Worm (Caenorhabditis elegans) whole organism, L1 larva: ENCODE measurements around the gene dlhd-1.

Source experiments
- C16A3.4 ChIP-seq: fragments of 150-350 bp; optimal IDR thresholded peaks from 2 replicates; lab custom pipeline; 2014; ENCODE audit warnings: missing biosample characterization, missing genetic modification characterization
- F16B12.6 ChIP-seq: fragments of 150-350 bp; optimal IDR thresholded peaks from 2 replicates; lab custom pipeline; 2014; ENCODE audit warnings: missing biosample characterization, missing genetic modification characterization
- Y116A8C.19 ChIP-seq: sonication (generic microtip); optimal IDR thresholded peaks from 2 replicates; lab custom pipeline; 2016; ENCODE audit warnings: missing compliant biosample characterization, missing genetic modification characterization, borderline replicate concordance
- aha-1 ChIP-seq: fragments of 150-350 bp; optimal IDR thresholded peaks from 2 replicates; lab custom pipeline; 2014; ENCODE audit warnings: missing biosample characterization, missing genetic modification characterization
- blmp-1 ChIP-seq: fragments of 150-350 bp; optimal IDR thresholded peaks from 2 replicates; lab custom pipeline; 2014; ENCODE audit warnings: missing biosample characterization, missing genetic modification characterization
- ceh-8 ChIP-seq: fragments of 200-800 bp; sonication (Bioruptor generic); optimal IDR thresholded peaks from 2 replicates; lab custom pipeline; 2018; ENCODE audit warnings: mild to moderate bottlenecking, missing genetic modification characterization, moderate library complexity, missing compliant biosample characterization
- efl-1 ChIP-seq, 4 experiments: fragments of 150-350 bp; optimal IDR thresholded peaks in 3 of 4; peaks in 1 of 4; 1 replicate in 1 of 4; 2 replicates in 3 of 4; lab custom pipeline; 2014; ENCODE audit warnings: missing biosample characterization in 2 of 4, missing genetic modification characterization in 2 of 4, missing genetic modification reagents in 2 of 4
- efl-3 ChIP-seq: fragments of 200-800 bp; sonication (Bioruptor generic); optimal IDR thresholded peaks from 2 replicates; lab custom pipeline; 2018; ENCODE audit warnings: mild to moderate bottlenecking, missing genetic modification characterization, missing compliant biosample characterization
- elt-2 ChIP-seq: sonication (generic microtip); optimal IDR thresholded peaks from 2 replicates; lab custom pipeline; 2016; ENCODE audit warnings: missing genetic modification characterization, mild to moderate bottlenecking, inconsistent platforms, missing compliant biosample characterization, missing genetic modification reagents
- elt-3 ChIP-seq, 6 experiments: fragments of 150-350 bp in 1 of 6; sonication (generic microtip); optimal IDR thresholded peaks; 2 replicates each; lab custom pipeline; 2017 to 2018; ENCODE audit warnings: missing biosample characterization in 6 of 6, missing genetic modification characterization in 6 of 6, inconsistent platforms in 1 of 6
- fkh-10 ChIP-seq: sonication (generic microtip); optimal IDR thresholded peaks from 2 replicates; lab custom pipeline; 2017; ENCODE audit warnings: missing biosample characterization, missing genetic modification reagents, missing genetic modification characterization
- hlh-17 ChIP-seq: fragments of 200-800 bp; sonication (Bioruptor generic); optimal IDR thresholded peaks from 2 replicates; lab custom pipeline; 2018; ENCODE audit warnings: missing genetic modification characterization, mild to moderate bottlenecking, missing compliant biosample characterization, moderate library complexity, borderline replicate concordance
- lin-14 ChIP-seq: fragments of 200-800 bp; sonication (Bioruptor generic); optimal IDR thresholded peaks from 2 replicates; lab custom pipeline; 2018; ENCODE audit warnings: mild to moderate bottlenecking, missing genetic modification characterization, moderate library complexity, missing compliant biosample characterization
- lin-15B ChIP-seq: fragments of 150-350 bp; sonication (generic microtip); optimal IDR thresholded peaks from 3 replicates; lab custom pipeline; 2014; ENCODE audit warnings: missing biosample characterization, missing genetic modification characterization
- lin-35 ChIP-seq, 2 experiments: fragments of 150-350 bp; optimal IDR thresholded peaks; 2 replicates each; lab custom pipeline; 2014; ENCODE audit warnings: missing biosample characterization in 2 of 2, missing genetic modification characterization in 2 of 2, missing genetic modification reagents in 2 of 2
- lin-39 ChIP-seq: fragments of 150-350 bp; optimal IDR thresholded peaks from 2 replicates; lab custom pipeline; 2014; ENCODE audit warnings: missing biosample characterization, missing genetic modification reagents, missing genetic modification characterization
- lir-3 ChIP-seq: sonication (generic microtip); optimal IDR thresholded peaks from 2 replicates; lab custom pipeline; 2016; ENCODE audit warnings: mild to moderate bottlenecking, missing genetic modification characterization, moderate library complexity, missing compliant biosample characterization; ENCODE audit not compliant: poor library complexity
- lsy-2 ChIP-seq, 2 experiments: fragments of 150-350 bp; optimal IDR thresholded peaks; 2 replicates each; lab custom pipeline; 2014; ENCODE audit warnings: missing biosample characterization in 2 of 2, missing genetic modification characterization in 2 of 2
- mab-9 ChIP-seq: fragments of 200-800 bp; sonication (Bioruptor generic); IDR thresholded peaks from 2 replicates; pipeline ENCODE4 v1.3.6; 2022; ENCODE audit warnings: missing genetic modification reagents, missing genetic modification characterization, missing compliant biosample characterization
- mep-1 ChIP-seq: fragments of 150-350 bp; optimal IDR thresholded peaks from 2 replicates; lab custom pipeline; 2014; ENCODE audit warnings: missing biosample characterization, missing genetic modification characterization
- nhr-11 ChIP-seq: fragments of 150-350 bp; optimal IDR thresholded peaks from 2 replicates; lab custom pipeline; 2014; ENCODE audit warnings: missing biosample characterization, missing genetic modification characterization
- nhr-12 ChIP-seq: sonication (generic microtip); optimal IDR thresholded peaks from 2 replicates; lab custom pipeline; 2017; ENCODE audit warnings: missing biosample characterization, missing genetic modification characterization
- nhr-20 ChIP-seq: sonication (generic microtip); optimal IDR thresholded peaks from 2 replicates; lab custom pipeline; 2016; ENCODE audit warnings: mild to moderate bottlenecking, missing genetic modification characterization, missing compliant biosample characterization
- nhr-28 ChIP-seq: fragments of 150-350 bp; optimal IDR thresholded peaks from 2 replicates; lab custom pipeline; 2014; ENCODE audit warnings: missing biosample characterization, missing genetic modification characterization
- nhr-71 ChIP-seq: sonication (generic microtip); optimal IDR thresholded peaks from 2 replicates; lab custom pipeline; 2016; ENCODE audit warnings: mild to moderate bottlenecking, missing genetic modification characterization, moderate library complexity, missing compliant biosample characterization
- nhr-85 ChIP-seq: sonication (generic microtip); peaks from one replicate; lab custom pipeline; 2016; ENCODE audit warnings: missing genetic modification characterization, inconsistent platforms, missing compliant biosample characterization
- nhr-90 ChIP-seq: sonication (generic microtip); optimal IDR thresholded peaks from 2 replicates; lab custom pipeline; 2016; ENCODE audit warnings: mild to moderate bottlenecking, missing genetic modification characterization, missing compliant biosample characterization; ENCODE audit not compliant: poor library complexity
- pqm-1 ChIP-seq: sonication (generic microtip); optimal IDR thresholded peaks from 3 replicates; lab custom pipeline; 2017; ENCODE audit warnings: missing biosample characterization, missing genetic modification characterization
- skn-1 ChIP-seq: fragments of 150-350 bp; optimal IDR thresholded peaks from 2 replicates; lab custom pipeline; 2014; ENCODE audit warnings: missing biosample characterization, missing genetic modification characterization
- snpc-4 ChIP-seq: fragments of 150-350 bp; optimal IDR thresholded peaks from 2 replicates; lab custom pipeline; 2014; ENCODE audit warnings: missing biosample characterization, missing genetic modification characterization
- snu-23 ChIP-seq: sonication (generic microtip); optimal IDR thresholded peaks from 2 replicates; lab custom pipeline; 2016; ENCODE audit warnings: missing genetic modification characterization, missing compliant biosample characterization
- unc-98 ChIP-seq: fragments of 200-800 bp; sonication (Bioruptor generic); IDR thresholded peaks from 2 replicates; pipeline ENCODE4 v1.3.6; 2022; ENCODE audit warnings: missing genetic modification characterization, missing compliant biosample characterization
- zip-4 ChIP-seq: fragments of 200-800 bp; sonication (Bioruptor generic); optimal IDR thresholded peaks from 2 replicates; lab custom pipeline; 2018; ENCODE audit warnings: mild to moderate bottlenecking, missing genetic modification characterization, moderate library complexity, missing compliant biosample characterization
- ztf-11 ChIP-seq, 2 experiments: sonication (generic microtip); optimal IDR thresholded peaks; 2 replicates each; lab custom pipeline; 2016 to 2017; ENCODE audit warnings: missing genetic modification characterization in 2 of 2, missing biosample characterization in 1 of 2, missing compliant biosample characterization in 1 of 2

Gene dlhd-1

DNA sequence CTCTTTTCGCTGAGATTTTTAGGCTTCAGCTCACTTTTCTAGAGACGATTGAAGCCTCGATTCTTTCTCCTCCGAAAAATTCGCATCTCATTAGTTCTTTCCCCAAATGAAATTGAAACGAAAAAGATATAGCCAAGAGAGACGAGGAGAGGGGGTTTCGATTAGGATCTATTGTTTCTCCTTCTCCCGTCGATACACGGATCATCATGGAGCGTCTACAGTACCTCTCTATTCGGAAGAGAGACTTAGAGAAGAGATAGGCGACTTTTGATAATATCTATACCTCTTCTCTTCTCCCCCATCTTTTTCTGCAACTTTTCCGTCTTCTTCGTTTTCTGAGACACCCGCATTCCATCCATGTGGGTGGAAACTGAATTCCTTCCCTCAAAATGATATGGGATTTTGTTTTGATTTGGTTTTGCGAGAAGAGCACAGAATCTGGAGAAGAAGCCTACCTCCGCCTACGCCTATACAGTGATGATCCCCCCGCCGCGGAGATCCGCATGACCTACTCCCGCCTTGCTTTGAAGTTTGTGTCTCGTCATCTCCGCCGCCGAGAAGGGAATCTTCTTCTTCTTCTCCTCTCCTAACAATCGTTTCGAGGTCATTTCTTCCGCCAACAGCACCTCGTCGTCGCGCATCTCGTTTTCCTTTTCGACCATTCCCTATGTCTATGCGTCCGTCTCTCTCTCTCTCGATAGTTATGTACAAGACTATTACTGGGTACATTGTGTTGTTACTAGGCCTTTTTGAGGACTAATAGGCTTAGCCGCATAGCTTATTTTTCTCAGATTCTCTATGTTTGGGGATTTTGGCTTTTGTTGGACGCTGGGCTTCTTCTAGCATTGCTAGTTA lies 30.0 kb downstream of the dlhd-1 start:
- no peak for TF ChIP-seq mab-9
- peak; percentile 46 for TF ChIP-seq mep-1 (tag; lab: Kevin White, UChicago)
- no peak for TF ChIP-seq F16B12.6 (tag; lab: Kevin White, UChicago)
- no peak for TF ChIP-seq lin-39 (tag; lab: Kevin White, UChicago)
- no peak for TF ChIP-seq fkh-10 (GFP tag; lab: Kevin White, UChicago)
- TF ChIP-seq Y116A8C.19: no peak
- no peak for TF ChIP-seq nhr-11 (tag; lab: Kevin White, UChicago)
- TF ChIP-seq snu-23 (GFP tag; lab: Kevin White, UChicago): peak; percentile 2
- TF ChIP-seq ceh-8 (GFP tag; lab: Kevin White, UChicago): no peak
- no peak for TF ChIP-seq skn-1
- TF ChIP-seq nhr-20 (tag; lab: Kevin White, UChicago): peak; percentile 39
- TF ChIP-seq blmp-1 (tag; lab: Kevin White, UChicago): peak; percentile 92
- TF ChIP-seq unc-98 (GFP tag; lab: Robert Waterston, UW): no peak
- TF ChIP-seq nhr-71 (tag; lab: Kevin White, UChicago): peak; percentile 14
- TF ChIP-seq zip-4: no peak
- TF ChIP-seq efl-1 (optimal IDR thresholded peaks at IDR 0.05; lab: Kevin White, UChicago): no peak
- TF ChIP-seq efl-1 (GFP tag; optimal IDR thresholded peaks at IDR 0.05 in 1 of 2; lab: Kevin White, UChicago): peak in 1 of 2 experiments; percentile 56
- TF ChIP-seq lin-35 (GFP tag; optimal IDR thresholded peaks at IDR 0.05; lab: Kevin White, UChicago): peak in 1 of 2 experiments; percentile 14
- TF ChIP-seq ztf-11 (tag; optimal IDR thresholded peaks at IDR 0.05; lab: Kevin White, UChicago): no peak
- TF ChIP-seq lir-3 (tag; lab: Kevin White, UChicago): no peak
- TF ChIP-seq lsy-2 (tag; optimal IDR thresholded peaks at IDR 0.05; lab: Kevin White, UChicago): peak in 1 of 2 experiments; percentile 51
- TF ChIP-seq nhr-12 (tag; lab: Kevin White, UChicago): no peak
- peak; percentile 67 for TF ChIP-seq nhr-85 (tag; lab: Kevin White, UChicago)
- peak; percentile 10 for TF ChIP-seq lin-14 (GFP tag; lab: Kevin White, UChicago)
- no peak for TF ChIP-seq lin-15B (tag; lab: Kevin White, UChicago)
- TF ChIP-seq aha-1 (tag; lab: Kevin White, UChicago): no peak
- TF ChIP-seq nhr-90 (tag; lab: Kevin White, UChicago): peak; percentile 25
- TF ChIP-seq elt-3 (tag; optimal IDR thresholded peaks at IDR 0.05; lab: Kevin White, UChicago): peak in 1 of 6 experiments; percentile 25

DNA sequence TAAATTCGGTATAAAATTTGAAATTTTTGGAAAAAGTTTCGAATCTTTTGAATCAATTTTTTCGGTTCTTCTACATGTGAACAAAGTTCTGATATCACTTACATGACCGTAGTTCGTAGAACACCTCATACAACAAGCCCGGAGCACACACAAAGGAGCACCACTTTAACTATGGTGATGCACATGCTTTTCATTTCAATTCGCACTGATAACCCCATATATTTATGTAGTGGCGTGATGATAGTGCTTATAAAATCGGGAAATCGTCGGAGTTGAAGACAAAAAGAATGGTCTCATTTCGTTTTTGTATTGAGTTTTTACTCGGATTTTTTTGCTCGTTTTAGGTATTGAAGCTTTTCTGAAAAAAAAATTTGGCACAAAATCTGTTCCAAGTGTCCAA lies 31.2 kb downstream of the dlhd-1 start, which contains the start of gene W09B6.4:
TSS of gene W09B6.4 (minus strand) at position 151 of the 400 bp plus-strand sequence.
- TF ChIP-seq elt-2 (peak; percentile 31), nhr-28 (tag; lab: Kevin White, UChicago) (no peak), pqm-1 (tag; lab: Kevin White, UChicago) (peak; percentile 7)

DNA sequence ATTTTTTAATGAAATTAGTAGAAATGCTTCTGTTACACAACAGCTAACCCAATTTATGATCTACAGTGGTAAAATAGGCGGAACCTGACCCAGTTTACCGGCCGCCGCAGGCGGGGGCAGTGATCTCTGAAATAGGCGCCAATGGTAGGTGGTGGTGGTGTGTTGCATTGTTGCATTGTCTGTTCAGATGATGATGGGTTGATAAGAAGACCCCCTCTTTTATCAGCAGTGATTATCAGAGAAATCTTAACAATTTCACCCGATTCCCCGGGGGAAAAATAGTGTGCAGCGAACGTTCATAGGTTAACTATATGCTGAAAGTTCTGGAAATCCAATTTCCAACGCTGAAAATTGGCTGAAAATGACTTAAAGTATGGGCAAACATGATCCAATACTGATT lies 33.3 kb downstream of the dlhd-1 start:
- TF ChIP-seq efl-1 (optimal IDR thresholded peaks at IDR 0.05; lab: Kevin White, UChicago) (no peak), efl-1 (GFP tag; optimal IDR thresholded peaks at IDR 0.05 in 1 of 2; lab: Kevin White, UChicago) (peak in 1 of 2 experiments; percentile 46), ceh-8 (GFP tag; lab: Kevin White, UChicago) (no peak), lin-14 (GFP tag; lab: Kevin White, UChicago) (no peak), unc-98 (GFP tag; lab: Robert Waterston, UW) (no peak), fkh-10 (GFP tag; lab: Kevin White, UChicago) (no peak), hlh-17 (GFP tag; lab: Kevin White, UChicago) (no peak), nhr-90 (tag; lab: Kevin White, UChicago) (no peak), nhr-12 (tag; lab: Kevin White, UChicago) (no peak), F16B12.6 (tag; lab: Kevin White, UChicago) (no peak), skn-1 (no peak), efl-3 (GFP tag; lab: Kevin White, UChicago) (no peak), C16A3.4 (tag; lab: Kevin White, UChicago) (no peak), elt-2 (peak; percentile 57), snpc-4 (tag; lab: Kevin White, UChicago) (no peak), lin-35 (GFP tag; optimal IDR thresholded peaks at IDR 0.05; lab: Kevin White, UChicago) (peak in 1 of 2 experiments; percentile 3)
